Worm (Caenorhabditis elegans) whole organism, L2 larva: ENCODE data around the gene sup-9.

ENCODE experiments used
- ZK546.5 ChIP-seq: sonication (generic microtip); optimal IDR thresholded peaks from 2 replicates; lab custom pipeline; 2017; ENCODE audit warnings: missing biosample characterization, missing genetic modification characterization
- ama-1 ChIP-seq: fragments of 150-350 bp; optimal IDR thresholded peaks from 2 replicates; lab custom pipeline; 2018; ENCODE audit warnings: inconsistent platforms
- ceh-16 ChIP-seq: fragments of 150-350 bp; optimal IDR thresholded peaks from 2 replicates; lab custom pipeline; 2014; ENCODE audit warnings: missing biosample characterization, missing genetic modification characterization
- elt-3 ChIP-seq: sonication (generic microtip); optimal IDR thresholded peaks from 2 replicates; lab custom pipeline; 2017; ENCODE audit warnings: missing biosample characterization, missing genetic modification characterization
- mdl-1 ChIP-seq, 2 experiments: fragments of 150-350 bp in 1 of 2; sonication (generic microtip) in 1 of 2; optimal IDR thresholded peaks; 2 replicates each; lab custom pipeline; 2017; ENCODE audit warnings: missing biosample characterization in 2 of 2, missing genetic modification characterization in 2 of 2
- nhr-237 ChIP-seq: fragments of 150-350 bp; optimal IDR thresholded peaks from 2 replicates; lab custom pipeline; 2014; ENCODE audit warnings: missing biosample characterization, missing genetic modification characterization
- nhr-25 ChIP-seq: fragments of 150-350 bp; sonication (generic microtip); optimal IDR thresholded peaks from 3 replicates; lab custom pipeline; 2014; ENCODE audit warnings: missing biosample characterization, missing genetic modification characterization
- ztf-4 ChIP-seq: fragments of 150-350 bp; optimal IDR thresholded peaks from 2 replicates; lab custom pipeline; 2014; ENCODE audit warnings: missing biosample characterization, missing genetic modification characterization

ce11 chrII:2725561-2725960 lies 38.7 kb upstream of the sup-9 start, which contains the start of the genes T05A8.11 and nep-2:
- TF ChIP-seq ZK546.5: no peak
- no peak for TF ChIP-seq elt-3 (tag; lab: Kevin White, UChicago)
- no peak for TF ChIP-seq ama-1 (lab: Kevin White, UChicago)
- no peak for TF ChIP-seq ztf-4
- TF ChIP-seq nhr-25: no peak
- TF ChIP-seq mdl-1 (tag; optimal IDR thresholded peaks at IDR 0.05; lab: Kevin White, UChicago): no peak
- TF ChIP-seq nhr-237: no peak
- TF ChIP-seq ceh-16 (tag; lab: Kevin White, UChicago): no peak
